Fruit fly (Drosophila melanogaster): ENCODE results near the gene CG43232.

Gene CG43232

DNA sequence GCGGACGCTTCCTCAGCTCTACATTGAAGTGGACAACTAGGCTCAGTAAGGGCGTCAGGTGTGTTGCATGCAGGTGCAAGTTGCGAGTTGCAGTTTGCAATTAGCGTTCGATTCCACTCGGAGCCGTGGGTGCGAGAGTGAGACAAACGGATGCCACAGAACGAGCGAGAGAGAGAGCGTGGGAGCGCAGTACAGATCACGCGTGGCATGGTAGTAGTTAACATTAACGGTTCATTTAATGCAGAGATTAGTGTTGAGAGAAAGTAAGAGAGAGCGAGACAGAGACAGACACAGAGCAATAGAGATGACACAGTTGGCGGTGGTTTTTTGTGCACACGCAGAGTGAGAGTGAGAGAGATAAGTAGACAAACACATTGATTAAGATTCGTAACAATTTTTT lies 7.8 kb downstream of the CG43232 start:
- no peak for TF ChIP-seq fru (GFP tag; optimal IDR thresholded peaks at IDR 0.05)
- no peak for TF ChIP-seq GATAd (GFP tag; optimal IDR thresholded peaks at IDR 0.05)
- TF ChIP-seq Jra (GFP tag; optimal IDR thresholded peaks at IDR 0.05), result no peak
- TF ChIP-seq woc (GFP tag; optimal IDR thresholded peaks at IDR 0.05), result no peak
- no peak for TF ChIP-seq CG32264 (GFP tag; optimal IDR thresholded peaks at IDR 0.05)
- TF ChIP-seq sage (GFP tag; optimal IDR thresholded peaks at IDR 0.05), result no peak
- TF ChIP-seq dl (GFP tag; optimal IDR thresholded peaks at IDR 0.05; ENCODE audit: insufficient read depth in 1 of 2, partially characterized antibody in 2 of 2), result no peak
- no peak for TF ChIP-seq Myc (optimal IDR thresholded peaks at IDR 0.05)
- TF ChIP-seq foxo (GFP tag; optimal IDR thresholded peaks at IDR 0.05), result no peak

dm6 chr2L:6941731-6942130 lies 9.8 kb downstream of the CG43232 start:
- no peak for TF ChIP-seq sage (GFP tag; optimal IDR thresholded peaks at IDR 0.05)
- TF ChIP-seq sv (GFP tag; optimal IDR thresholded peaks at IDR 0.05), result no peak

DNA sequence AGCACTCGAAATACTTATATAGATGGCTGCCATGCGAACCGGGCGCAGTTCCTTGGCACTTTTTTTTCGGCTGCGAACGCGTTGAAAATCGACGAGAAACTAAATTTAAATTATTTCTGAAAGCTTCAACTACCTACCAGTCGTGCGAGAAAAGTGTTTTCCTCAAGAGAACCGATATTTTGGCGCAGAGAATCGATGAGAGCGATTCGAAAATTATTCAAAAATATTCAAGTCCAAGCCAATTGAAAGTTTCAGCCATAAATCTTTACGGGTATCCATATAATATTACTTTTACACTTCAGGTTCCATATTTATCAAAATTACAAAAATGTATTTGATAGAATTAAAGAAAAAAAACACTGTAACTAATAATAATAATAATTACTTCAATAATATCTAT lies 10.8 kb downstream of the CG43232 start, which contains the start of gene CG18304:
Gene CG18304, minus strand, starts transcription at position 101 of the 400 bp plus-strand sequence.
- TF ChIP-seq foxo (GFP tag; optimal IDR thresholded peaks at IDR 0.05), result no peak
- TF ChIP-seq Jra (GFP tag; optimal IDR thresholded peaks at IDR 0.05), result no peak
- no peak for TF ChIP-seq dmrt93B (GFP tag; optimal IDR thresholded peaks at IDR 0.05)
- no peak for TF ChIP-seq Myc (optimal IDR thresholded peaks at IDR 0.05)
- TF ChIP-seq Rel (GFP tag; optimal IDR thresholded peaks at IDR 0.05), result no peak
- TF ChIP-seq Rel (tag; optimal IDR thresholded peaks at IDR 0.05), result no peak
- no peak for TF ChIP-seq Dif (GFP tag; optimal IDR thresholded peaks at IDR 0.05; ENCODE audit: partially characterized antibody)
- no peak for TF ChIP-seq usp (GFP tag; optimal IDR thresholded peaks at IDR 0.05)
- no peak for TF ChIP-seq sage (GFP tag; optimal IDR thresholded peaks at IDR 0.05)
- no peak for TF ChIP-seq h (GFP tag; optimal IDR thresholded peaks at IDR 0.05)

DNA sequence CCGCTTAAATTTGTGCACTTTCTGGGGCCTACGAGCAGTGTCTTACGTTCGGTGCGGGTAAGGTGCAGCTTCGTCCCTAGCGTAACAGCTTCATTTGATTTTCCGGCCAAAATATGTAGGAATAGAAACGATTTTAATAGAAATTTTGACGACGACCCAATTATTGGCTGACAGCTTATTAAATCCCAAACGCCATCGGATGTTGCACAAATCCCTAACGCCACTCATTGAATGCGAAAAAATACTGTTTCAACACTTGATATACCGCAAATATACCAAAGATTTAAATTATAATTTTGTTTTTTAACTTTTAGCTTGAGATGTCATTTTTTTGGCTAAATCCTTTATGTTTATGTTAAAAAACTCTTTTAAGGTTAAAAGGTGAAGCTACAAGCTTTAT lies 13.2 kb downstream of the CG43232 start, which contains the start of gene Fgop2:
Gene Fgop2, minus strand, starts transcription at position 202 of the 400 bp plus-strand sequence.
- TF ChIP-seq Mio (GFP tag; optimal IDR thresholded peaks at IDR 0.05) (no peak), HLH106 (tag; optimal IDR thresholded peaks at IDR 0.05) (no peak), Hr83 (GFP tag; optimal IDR thresholded peaks at IDR 0.05; ENCODE audit: poor library complexity, severe bottlenecking) (no peak), Vsx2 (GFP tag; optimal IDR thresholded peaks at IDR 0.05; ENCODE audit: partially characterized antibody) (no peak), woc (GFP tag; optimal IDR thresholded peaks at IDR 0.05) (no peak), lola (GFP tag; optimal IDR thresholded peaks at IDR 0.05) (no peak), Rel (GFP tag; optimal IDR thresholded peaks at IDR 0.05) (no peak), Rel (tag; optimal IDR thresholded peaks at IDR 0.05) (peak; percentile 7), br (GFP tag; optimal IDR thresholded peaks at IDR 0.05) (no peak)

DNA sequence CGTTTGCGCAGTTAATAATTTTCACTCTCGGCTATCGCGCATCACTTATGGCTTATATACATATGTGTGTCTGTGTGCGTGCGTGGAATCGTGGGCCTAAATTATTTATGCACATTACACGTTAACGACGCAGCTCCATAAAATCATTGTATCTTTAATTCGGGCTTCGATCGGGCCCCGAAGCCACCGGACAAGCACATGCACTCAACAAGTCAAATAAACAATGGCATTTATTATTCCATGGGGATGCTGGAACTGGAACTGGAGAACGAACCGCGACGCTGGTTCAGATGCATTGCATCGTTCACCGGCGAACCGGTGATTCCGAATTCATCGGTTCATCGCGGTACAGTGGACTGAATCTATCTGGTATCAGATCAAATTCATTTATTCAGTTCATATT lies 16.6 kb downstream of the CG43232 start, which contains the start of gene ihog:
Gene ihog, minus strand, starts transcription at position 269 of the 403 bp plus-strand sequence.
- peak; percentile 77 for TF ChIP-seq woc (GFP tag; optimal IDR thresholded peaks at IDR 0.05)
- no peak for TF ChIP-seq sv (GFP tag; optimal IDR thresholded peaks at IDR 0.05)
- no peak for TF ChIP-seq fru (GFP tag; optimal IDR thresholded peaks at IDR 0.05)
- TF ChIP-seq Mio (GFP tag; optimal IDR thresholded peaks at IDR 0.05), result no peak
- no peak for TF ChIP-seq foxo (GFP tag; optimal IDR thresholded peaks at IDR 0.05)
- TF ChIP-seq usp (GFP tag; optimal IDR thresholded peaks at IDR 0.05), result no peak
- TF ChIP-seq GATAd (GFP tag; optimal IDR thresholded peaks at IDR 0.05), result no peak
- TF ChIP-seq rgr (GFP tag; optimal IDR thresholded peaks at IDR 0.05), result no peak

DNA sequence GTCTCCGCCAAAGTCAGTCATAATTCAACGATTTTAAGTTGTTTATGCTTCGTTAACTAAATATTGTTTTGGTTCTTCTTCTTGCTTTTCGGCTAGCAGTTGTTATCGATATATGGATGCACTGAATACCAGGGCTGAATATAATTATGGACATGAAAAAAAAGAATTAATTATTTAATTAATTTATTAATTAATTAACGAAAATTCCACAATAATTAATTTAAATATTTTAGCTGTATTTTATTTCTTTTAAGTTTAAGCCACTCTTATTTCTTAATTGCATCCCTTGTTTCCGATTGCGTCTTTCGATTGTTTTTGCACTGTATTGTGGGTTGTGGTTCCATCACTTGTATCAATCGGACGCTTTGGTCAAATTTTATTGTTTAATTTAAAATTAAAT lies 18.2 kb downstream of the CG43232 start, which contains the start of the genes Gas41 and SA1:
Gene Gas41, minus strand, starts transcription at position 112 of the 400 bp plus-strand sequence.
Gene SA1, plus strand, starts transcription at position 326 of the 400 bp plus-strand sequence.
- TF ChIP-seq Jra (GFP tag; optimal IDR thresholded peaks at IDR 0.05), result no peak
- no peak for TF ChIP-seq tai (GFP tag; optimal IDR thresholded peaks at IDR 0.05)
- TF ChIP-seq Vsx2 (GFP tag; optimal IDR thresholded peaks at IDR 0.05; ENCODE audit: partially characterized antibody), result no peak
- no peak for TF ChIP-seq woc (GFP tag; optimal IDR thresholded peaks at IDR 0.05)
- no peak for TF ChIP-seq jim (GFP tag; optimal IDR thresholded peaks at IDR 0.05)
- TF ChIP-seq fru (GFP tag; optimal IDR thresholded peaks at IDR 0.05), result no peak
- TF ChIP-seq GATAd (GFP tag; optimal IDR thresholded peaks at IDR 0.05), result no peak
- TF ChIP-seq CG9705 (GFP tag; optimal IDR thresholded peaks at IDR 0.05), result peak; percentile 64
- TF ChIP-seq br (GFP tag; optimal IDR thresholded peaks at IDR 0.05), result peak; percentile 62
- TF ChIP-seq dsf (GFP tag; optimal IDR thresholded peaks at IDR 0.05; ENCODE audit: borderline replicate concordance), result peak; percentile 78
- TF ChIP-seq CrebA (GFP tag; optimal IDR thresholded peaks at IDR 0.05; ENCODE audit: borderline replicate concordance), result no peak
- TF ChIP-seq lola (GFP tag; optimal IDR thresholded peaks at IDR 0.05), result no peak
- peak; percentile 76 for TF ChIP-seq ey (GFP tag; optimal IDR thresholded peaks at IDR 0.05)
- no peak for TF ChIP-seq Rel (GFP tag; optimal IDR thresholded peaks at IDR 0.05)
- TF ChIP-seq Rel (tag; optimal IDR thresholded peaks at IDR 0.05), result no peak
- TF ChIP-seq Abd-B (GFP tag; optimal IDR thresholded peaks at IDR 0.05), result no peak
- TF ChIP-seq Hr83 (GFP tag; optimal IDR thresholded peaks at IDR 0.05; ENCODE audit: poor library complexity, severe bottlenecking), result no peak
- peak; percentile 44 for TF ChIP-seq sv (GFP tag; optimal IDR thresholded peaks at IDR 0.05)
- no peak for TF ChIP-seq sage (GFP tag; optimal IDR thresholded peaks at IDR 0.05)
- TF ChIP-seq dmrt93B (GFP tag; optimal IDR thresholded peaks at IDR 0.05), result no peak
- peak; percentile 91 for TF ChIP-seq HLH106 (tag; optimal IDR thresholded peaks at IDR 0.05)
- TF ChIP-seq Myc (optimal IDR thresholded peaks at IDR 0.05), result no peak
- no peak for TF ChIP-seq Hnf4 (GFP tag; optimal IDR thresholded peaks at IDR 0.05)
- TF ChIP-seq usp (GFP tag; optimal IDR thresholded peaks at IDR 0.05), result no peak
- TF ChIP-seq h (GFP tag; optimal IDR thresholded peaks at IDR 0.05), result no peak
- TF ChIP-seq psq (GFP tag; optimal IDR thresholded peaks at IDR 0.05), result peak; percentile 44
- no peak for TF ChIP-seq foxo (GFP tag; optimal IDR thresholded peaks at IDR 0.05)
- TF ChIP-seq rgr (GFP tag; optimal IDR thresholded peaks at IDR 0.05), result no peak
- no peak for TF ChIP-seq N (GFP tag; optimal IDR thresholded peaks at IDR 0.05)
- TF ChIP-seq CG32264 (GFP tag; optimal IDR thresholded peaks at IDR 0.05), result no peak
- no peak for TF ChIP-seq dl (GFP tag; optimal IDR thresholded peaks at IDR 0.05; ENCODE audit: insufficient read depth in 1 of 2, partially characterized antibody in 2 of 2)
- no peak for TF ChIP-seq pan (optimal IDR thresholded peaks at IDR 0.05)
- no peak for TF ChIP-seq Dif (GFP tag; optimal IDR thresholded peaks at IDR 0.05; ENCODE audit: partially characterized antibody)
- no peak for TF ChIP-seq Dfd (GFP tag; optimal IDR thresholded peaks at IDR 0.05)
